Worm (Caenorhabditis elegans) whole organism, early embryonic: ENCODE data around the gene clec-219.

ENCODE experiments used
- B0310.2 ChIP-seq: sonication (generic microtip); optimal IDR thresholded peaks from 2 replicates; lab custom pipeline; 2016; ENCODE audit warnings: mild to moderate bottlenecking, missing genetic modification characterization, missing compliant biosample characterization
- F13C5.2 ChIP-seq: sonication (generic microtip); optimal IDR thresholded peaks from 2 replicates; lab custom pipeline; 2017; ENCODE audit warnings: mild to moderate bottlenecking, missing genetic modification characterization, inconsistent platforms, missing compliant biosample characterization
- aly-1 ChIP-seq: sonication (generic microtip); optimal IDR thresholded peaks from 2 replicates; lab custom pipeline; 2016; ENCODE audit warnings: missing genetic modification characterization, missing compliant biosample characterization
- ama-1 ChIP-seq: fragments of 150-350 bp; optimal IDR thresholded peaks from 2 replicates; lab custom pipeline; 2014
- ceh-13 ChIP-seq: fragments of 200-800 bp; sonication (Bioruptor generic); optimal IDR thresholded peaks from 2 replicates; lab custom pipeline; 2018; ENCODE audit warnings: mild to moderate bottlenecking, missing genetic modification characterization, missing compliant biosample characterization
- ets-7 ChIP-seq: sonication (generic microtip); optimal IDR thresholded peaks from 2 replicates; lab custom pipeline; 2016; ENCODE audit warnings: missing genotype, missing genetic modification characterization, missing compliant biosample characterization
- flt-1 ChIP-seq: fragments of 200-800 bp; sonication (Bioruptor generic); IDR thresholded peaks from 2 replicates; pipeline ENCODE4 v1.3.6; 2022; ENCODE audit warnings: missing genetic modification characterization, missing compliant biosample characterization
- hnd-1 ChIP-seq: sonication (generic microtip); optimal IDR thresholded peaks from 2 replicates; lab custom pipeline; 2016; ENCODE audit warnings: missing genetic modification characterization, missing compliant biosample characterization
- pes-1 ChIP-seq: fragments of 200-800 bp; sonication (Bioruptor generic); IDR thresholded peaks from 2 replicates; pipeline ENCODE4 v1.3.6; 2022; ENCODE audit warnings: missing genetic modification reagents, missing genetic modification characterization, missing compliant biosample characterization
- scrt-1 ChIP-seq: fragments of 200-800 bp; sonication (Bioruptor generic); IDR thresholded peaks from 2 replicates; pipeline ENCODE4 v1.3.6; 2022; ENCODE audit warnings: missing genetic modification characterization, missing compliant biosample characterization
- sea-1 ChIP-seq: fragments of 200-800 bp; sonication (Bioruptor generic); conservative IDR thresholded peaks from 2 replicates; pipeline ENCODE4 v1.3.6; 2022; ENCODE audit warnings: missing genetic modification characterization, missing compliant biosample characterization
- tbx-11 ChIP-seq: fragments of 200-800 bp; sonication (Bioruptor generic); IDR thresholded peaks from 2 replicates; pipeline ENCODE4 v1.3.6; 2022; ENCODE audit warnings: missing genetic modification characterization, missing compliant biosample characterization
- tbx-37 ChIP-seq: fragments of 200-800 bp; sonication (Bioruptor generic); conservative IDR thresholded peaks from 2 replicates; pipeline ENCODE4 v1.3.6; 2022; ENCODE audit warnings: missing genetic modification reagents, missing genetic modification characterization, missing compliant biosample characterization

DNA sequence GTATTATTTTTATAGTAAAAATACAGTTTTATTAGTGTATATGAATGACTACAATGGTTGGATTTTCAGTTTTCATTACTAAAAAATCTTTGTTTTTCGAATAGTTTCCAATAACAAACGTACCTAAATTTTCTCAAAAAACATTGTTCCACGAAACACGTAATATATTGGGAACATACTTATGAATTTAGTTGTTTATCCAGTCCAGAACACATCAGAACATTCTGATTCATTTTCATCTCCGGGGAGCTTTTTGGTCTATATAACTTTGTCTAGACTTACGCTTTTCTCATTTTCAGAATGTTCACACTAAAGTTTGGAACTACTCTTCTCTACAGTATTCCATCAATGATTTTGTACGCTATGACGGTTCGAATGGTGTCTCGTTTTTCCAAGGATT, 26.5 kb upstream of the clec-219 start, which contains the start of gene srg-33:
- no peak for TF ChIP-seq scrt-1 (GFP tag; lab: Robert Waterston, UW)
- no peak for TF ChIP-seq tbx-37 (GFP tag; lab: Robert Waterston, UW)
- no peak for TF ChIP-seq ama-1 (lab: Kevin White, UChicago)
- TF ChIP-seq hnd-1 = no peak
- no peak for TF ChIP-seq flt-1
- TF ChIP-seq ets-7 = no peak
- no peak for TF ChIP-seq ceh-13 (GFP tag; lab: Kevin White, UChicago)
- TF ChIP-seq sea-1 = no peak
- no peak for TF ChIP-seq tbx-11 (GFP tag; lab: Robert Waterston, UW)
- no peak for TF ChIP-seq F13C5.2 (tag; lab: Kevin White, UChicago)
- TF ChIP-seq B0310.2 (tag; lab: Kevin White, UChicago) = no peak
- TF ChIP-seq aly-1 = no peak
- no peak for TF ChIP-seq pes-1 (GFP tag; lab: Robert Waterston, UW)
